Worm (Caenorhabditis elegans): Measurements from ENCODE around the gene srab-23.

The srab-23 gene

DNA sequence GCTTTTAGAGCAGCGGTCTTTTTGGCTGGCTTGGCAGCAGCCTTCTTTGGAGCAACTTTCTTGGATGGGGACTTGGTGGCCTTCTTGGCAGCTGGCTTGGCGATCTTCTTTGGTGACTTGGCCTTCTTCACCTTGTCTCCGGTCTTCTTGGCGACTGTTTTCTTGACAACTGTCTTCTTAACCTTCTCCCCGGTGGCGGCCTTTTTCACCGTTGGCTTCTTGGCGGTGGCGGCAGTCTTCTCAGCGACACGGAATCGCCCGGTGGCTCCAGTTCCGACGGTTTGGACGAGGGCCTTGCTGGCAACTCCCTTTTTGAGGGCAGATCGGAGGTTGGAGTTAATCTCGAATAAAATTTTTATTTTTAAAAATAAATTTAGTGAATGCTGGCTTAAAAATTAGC is 4.8 kb downstream of the srab-23 start:
- no peak for TF ChIP-seq nhr-237 (tag; optimal IDR thresholded peaks at IDR 0.05)
- TF ChIP-seq zag-1 (tag; optimal IDR thresholded peaks at IDR 0.05), result no peak
- no peak for TF ChIP-seq ceh-82 (tag; optimal IDR thresholded peaks at IDR 0.05)
- TF ChIP-seq unc-62 (GFP tag; optimal IDR thresholded peaks at IDR 0.05), result no peak
- TF ChIP-seq elt-1 (tag; optimal IDR thresholded peaks at IDR 0.05), result no peak
- no peak for TF ChIP-seq egl-27 (tag; optimal IDR thresholded peaks at IDR 0.05)
- TF ChIP-seq fos-1 (tag; optimal IDR thresholded peaks at IDR 0.05), result no peak
- TF ChIP-seq sma-3 (GFP tag; optimal IDR thresholded peaks at IDR 0.05), result no peak
- TF ChIP-seq mdl-1 (tag; optimal IDR thresholded peaks at IDR 0.05), result no peak

DNA sequence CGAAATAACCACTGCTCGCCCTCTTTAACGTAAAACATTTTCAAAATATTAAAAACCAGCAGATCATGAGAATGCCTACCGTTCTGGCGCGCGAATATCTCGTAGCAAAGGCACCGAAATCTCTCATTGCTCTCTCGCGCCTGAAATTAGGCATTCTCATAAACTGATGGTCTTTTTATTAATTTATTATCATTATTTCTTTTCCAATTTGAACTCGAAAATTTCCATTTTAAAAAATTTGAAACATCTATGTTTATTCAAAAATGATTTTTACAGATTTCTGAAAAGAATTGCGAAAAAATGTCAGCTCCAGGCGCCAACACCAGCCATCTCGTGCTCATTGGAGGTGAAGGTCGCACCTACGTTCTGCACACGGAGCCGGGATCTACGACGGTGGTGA is 5.6 kb downstream of the srab-23 start, which contains the start of gene F59A7.12:
TSS of gene F59A7.12 (plus strand) at position 301 of the 400 bp plus-strand sequence.
- no peak for TF ChIP-seq aly-2 (tag; optimal IDR thresholded peaks at IDR 0.05)
- TF ChIP-seq sem-4 (tag; optimal IDR thresholded peaks at IDR 0.05), result no peak
- no peak for TF ChIP-seq F13H6.1 (tag; optimal IDR thresholded peaks at IDR 0.05)
- no peak for TF ChIP-seq nhr-10 (tag; optimal IDR thresholded peaks at IDR 0.05)
- no peak for TF ChIP-seq blmp-1 (tag; optimal IDR thresholded peaks at IDR 0.05; ENCODE audit: insufficient read depth)
- TF ChIP-seq nhr-6 (tag; optimal IDR thresholded peaks at IDR 0.05), result no peak
- TF ChIP-seq C34F6.9 (tag; optimal IDR thresholded peaks at IDR 0.05), result no peak
- TF ChIP-seq lin-13 (GFP tag; optimal IDR thresholded peaks at IDR 0.05), result no peak
- TF ChIP-seq peb-1 (tag; optimal IDR thresholded peaks at IDR 0.05), result no peak
- no peak for TF ChIP-seq unc-55 (GFP tag; optimal IDR thresholded peaks at IDR 0.05)

DNA sequence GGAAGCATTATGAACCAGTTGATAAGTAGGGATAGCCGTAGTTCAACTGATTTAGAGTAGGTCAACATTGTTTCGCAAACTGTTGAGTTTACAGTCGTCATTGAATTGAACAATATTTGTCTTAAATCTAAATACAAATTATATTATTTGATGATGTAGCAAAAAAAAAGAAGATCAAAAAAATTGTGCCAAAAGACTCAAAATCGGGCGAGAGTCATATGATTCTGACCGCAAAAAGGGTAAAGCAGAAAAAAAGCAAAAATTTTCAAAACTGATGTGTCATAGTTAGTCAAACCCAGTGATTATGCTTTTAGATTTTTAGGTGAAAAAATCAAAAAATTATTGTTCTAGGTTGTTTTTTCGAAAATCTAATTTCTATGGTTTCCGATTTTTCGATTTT is 7.7 kb downstream of the srab-23 start, which contains the start of gene srab-13:
TSS of gene srab-13 (minus strand) at position 101 of the 400 bp plus-strand sequence.
- TF ChIP-seq R02D3.7 (tag; optimal IDR thresholded peaks at IDR 0.05), result no peak
- TF ChIP-seq crh-2 (tag; optimal IDR thresholded peaks at IDR 0.05), result no peak
- no peak for TF ChIP-seq lsy-2 (tag; optimal IDR thresholded peaks at IDR 0.05)
- no peak for TF ChIP-seq nhr-6 (tag; optimal IDR thresholded peaks at IDR 0.05)
- no peak for TF ChIP-seq fos-1 (tag; optimal IDR thresholded peaks at IDR 0.05)
- TF ChIP-seq lin-11 (tag; optimal IDR thresholded peaks at IDR 0.05), result no peak
- TF ChIP-seq nhr-12 (tag; optimal IDR thresholded peaks at IDR 0.05), result no peak
- no peak for TF ChIP-seq sma-9 (GFP tag; optimal IDR thresholded peaks at IDR 0.05)
- TF ChIP-seq sma-9 (tag; optimal IDR thresholded peaks at IDR 0.05), result no peak
- no peak for TF ChIP-seq mbf-1 (tag; optimal IDR thresholded peaks at IDR 0.05)
- no peak for TF ChIP-seq nhr-25 (tag; optimal IDR thresholded peaks at IDR 0.05)
- TF ChIP-seq peb-1 (tag; optimal IDR thresholded peaks at IDR 0.05), result no peak
- no peak for TF ChIP-seq nhr-21 (tag; optimal IDR thresholded peaks at IDR 0.05)
- TF ChIP-seq F13H6.1 (tag; optimal IDR thresholded peaks at IDR 0.05), result no peak

DNA sequence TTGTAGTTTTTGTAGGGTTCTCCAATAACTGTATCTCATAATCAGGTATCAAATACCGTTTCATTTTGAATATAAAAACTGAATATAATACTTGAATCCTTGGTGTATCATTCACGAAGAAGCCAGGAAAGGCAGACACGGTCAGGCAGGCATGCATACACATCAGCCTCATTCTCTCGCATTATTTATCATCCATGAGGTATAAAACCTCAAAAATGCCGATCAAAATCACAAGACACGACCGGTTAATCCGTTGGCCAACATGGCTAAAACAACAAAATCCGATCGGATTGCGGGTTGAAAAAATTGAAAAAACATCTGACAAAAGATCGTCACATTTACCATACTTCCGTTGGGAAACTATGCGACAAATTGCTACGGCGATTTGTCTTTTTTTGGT is 13.1 kb downstream of the srab-23 start, which contains the start of gene F59A7.5:
TSS of gene F59A7.5 (plus strand) at position 301 of the 400 bp plus-strand sequence.
- TF ChIP-seq nhr-11 (tag; optimal IDR thresholded peaks at IDR 0.05) (no peak), ama-1 (optimal IDR thresholded peaks at IDR 0.05) (no peak), egl-27 (tag; optimal IDR thresholded peaks at IDR 0.05) (no peak), nhr-6 (tag; optimal IDR thresholded peaks at IDR 0.05) (no peak), mbf-1 (tag; optimal IDR thresholded peaks at IDR 0.05) (no peak), unc-62 (GFP tag; optimal IDR thresholded peaks at IDR 0.05) (no peak), nhr-25 (tag; optimal IDR thresholded peaks at IDR 0.05) (no peak), F13H6.1 (tag; optimal IDR thresholded peaks at IDR 0.05) (no peak), ceh-82 (tag; optimal IDR thresholded peaks at IDR 0.05) (no peak), unc-39 (tag; optimal IDR thresholded peaks at IDR 0.05) (no peak), unc-55 (GFP tag; optimal IDR thresholded peaks at IDR 0.05) (no peak), crh-2 (tag; optimal IDR thresholded peaks at IDR 0.05) (no peak), ceh-16 (tag; optimal IDR thresholded peaks at IDR 0.05) (no peak), nhr-10 (tag; optimal IDR thresholded peaks at IDR 0.05) (no peak), ztf-4 (tag; optimal IDR thresholded peaks at IDR 0.05) (no peak), nhr-237 (tag; optimal IDR thresholded peaks at IDR 0.05) (no peak), nhr-23 (tag; optimal IDR thresholded peaks at IDR 0.05) (no peak), ztf-11 (tag; optimal IDR thresholded peaks at IDR 0.05) (no peak), alr-1 (tag; optimal IDR thresholded peaks at IDR 0.05) (no peak), lin-39 (tag; optimal IDR thresholded peaks at IDR 0.05) (no peak)
